Fruit fly (Drosophila melanogaster) whole organism, embryonic: ENCODE data around the gene CG46317.

Source experiments
- CG10147 ChIP-seq: fragments of 200-800 bp; sonication (Bioruptor generic); optimal IDR thresholded peaks from 2 replicates; lab custom pipeline; 2019; ENCODE audit warnings: missing biosample characterization, mild to moderate bottlenecking, missing genetic modification characterization, moderate library complexity
- CG10321 ChIP-seq: fragments of 200-800 bp; sonication (Bioruptor generic); IDR thresholded peaks from 2 replicates; pipeline ENCODE4 v1.3.6; 2022; ENCODE audit warnings: missing biosample characterization, missing genetic modification characterization
- CG13775 ChIP-seq: fragments of 200-800 bp; sonication (Bioruptor generic); optimal IDR thresholded peaks from 3 replicates; lab custom pipeline; 2017; ENCODE audit warnings: missing biosample characterization, mild to moderate bottlenecking, missing genetic modification characterization
- CG13894 ChIP-seq: fragments of 200-800 bp; sonication (Bioruptor generic); optimal IDR thresholded peaks from 3 replicates; lab custom pipeline; 2018; ENCODE audit warnings: missing biosample characterization, mild to moderate bottlenecking, missing genetic modification characterization, moderate library complexity
- CG14667 ChIP-seq: fragments of 200-800 bp; sonication (Bioruptor generic); IDR thresholded peaks from 2 replicates; pipeline ENCODE4 v1.3.6; 2022; ENCODE audit warnings: missing biosample characterization, missing genetic modification characterization
- CG15011 ChIP-seq: fragments of 200-800 bp; sonication (Bioruptor generic); optimal IDR thresholded peaks from 3 replicates; lab custom pipeline; 2018; ENCODE audit warnings: missing biosample characterization, mild to moderate bottlenecking, missing genetic modification characterization
- CG15479 ChIP-seq: fragments of 200-800 bp; sonication (Bioruptor generic); optimal IDR thresholded peaks from 3 replicates; lab custom pipeline; 2019; ENCODE audit warnings: missing biosample characterization, mild to moderate bottlenecking, missing genetic modification characterization, moderate library complexity
- CG2129 ChIP-seq: fragments of 200-800 bp; sonication (Bioruptor generic); IDR thresholded peaks from 2 replicates; pipeline ENCODE4 v1.3.6; 2022; ENCODE audit warnings: missing biosample characterization, missing genetic modification characterization; ENCODE audit not compliant: partially characterized antibody
- CG31441 ChIP-seq: fragments of 200-800 bp; sonication (Bioruptor generic); IDR thresholded peaks from 2 replicates; pipeline ENCODE4 v1.3.6; 2022; ENCODE audit warnings: missing biosample characterization, missing genetic modification characterization
- CG3995 ChIP-seq: fragments of 200-800 bp; sonication (Bioruptor generic); optimal IDR thresholded peaks from 3 replicates; lab custom pipeline; 2016; ENCODE audit warnings: missing biosample characterization, missing genetic modification characterization
- CG4424 ChIP-seq: fragments of 200-800 bp; sonication (Bioruptor generic); optimal IDR thresholded peaks from 3 replicates; lab custom pipeline; 2016; ENCODE audit warnings: missing biosample characterization, missing genetic modification characterization
- CG6254 ChIP-seq: fragments of 200-800 bp; sonication (Bioruptor generic); optimal IDR thresholded peaks from 3 replicates; lab custom pipeline; 2017; ENCODE audit warnings: mild to moderate bottlenecking, missing biosample characterization, missing genetic modification reagents, missing genetic modification characterization
- CG6689 ChIP-seq: fragments of 200-800 bp; sonication (Bioruptor generic); IDR thresholded peaks from 2 replicates; pipeline ENCODE4 v1.3.6; 2022; ENCODE audit warnings: missing biosample characterization, missing genetic modification characterization
- CG6765 ChIP-seq: fragments of 200-800 bp; sonication (Bioruptor generic); optimal IDR thresholded peaks from 3 replicates; lab custom pipeline; 2017; ENCODE audit warnings: missing biosample characterization, mild to moderate bottlenecking, missing genetic modification characterization
- CG8478 ChIP-seq: fragments of >200 bp; optimal IDR thresholded peaks from 2 replicates; lab custom pipeline; 2018
- CrebB ChIP-seq: fragments of 200-800 bp; sonication (Bioruptor generic); optimal IDR thresholded peaks from 3 replicates; lab custom pipeline; 2018; ENCODE audit warnings: missing biosample characterization, mild to moderate bottlenecking, missing genetic modification characterization
- D19A ChIP-seq: fragments of 200-800 bp; optimal IDR thresholded peaks from 3 replicates; lab custom pipeline; 2019; ENCODE audit warnings: missing biosample characterization, mild to moderate bottlenecking, missing genetic modification characterization, moderate library complexity
- Dll ChIP-seq: fragments of 200-800 bp; sonication (Bioruptor generic); IDR thresholded peaks from 4 replicates; pipeline ENCODE4 v1.3.6; 2022; ENCODE audit warnings: missing biosample characterization, missing genetic modification characterization; ENCODE audit not compliant: partially characterized antibody
- Doc3 ChIP-seq: fragments of 200-800 bp; sonication (Bioruptor generic); IDR thresholded peaks from 3 replicates; pipeline ENCODE4 v1.3.6; 2022; ENCODE audit warnings: missing biosample characterization, missing genetic modification characterization; ENCODE audit not compliant: partially characterized antibody
- Ets65A ChIP-seq: fragments of 200-800 bp; sonication (Bioruptor generic); peaks from one replicate; lab custom pipeline; 2016; ENCODE audit warnings: missing biosample characterization, missing genetic modification characterization
- Fer3 ChIP-seq: fragments of 200-800 bp; sonication (Bioruptor generic); optimal IDR thresholded peaks from 2 replicates; lab custom pipeline; 2018; ENCODE audit warnings: missing biosample characterization, mild to moderate bottlenecking, missing genetic modification characterization, moderate library complexity
- HLH3B ChIP-seq: fragments of 200-800 bp; sonication (Bioruptor generic); IDR thresholded peaks from 2 replicates; pipeline ENCODE4 v1.3.6; 2022; ENCODE audit warnings: missing biosample characterization, missing genetic modification characterization
- Hey ChIP-seq: fragments of 200-800 bp; sonication (Bioruptor generic); optimal IDR thresholded peaks from 3 replicates; lab custom pipeline; 2018; ENCODE audit warnings: missing biosample characterization, mild to moderate bottlenecking, missing genetic modification characterization
- HmgZ ChIP-seq: fragments of 200-800 bp; sonication (Bioruptor generic); optimal IDR thresholded peaks from 2 replicates; lab custom pipeline; 2018; ENCODE audit warnings: missing biosample characterization, mild to moderate bottlenecking, missing genetic modification characterization
- Hmr ChIP-seq: fragments of 200-800 bp; sonication (Bioruptor generic); optimal IDR thresholded peaks from 3 replicates; lab custom pipeline; 2017; ENCODE audit warnings: mild to moderate bottlenecking, missing biosample characterization, missing genetic modification reagents, missing genetic modification characterization
- MESR4 ChIP-seq: fragments of 200-800 bp; sonication (Bioruptor generic); optimal IDR thresholded peaks from 2 replicates; lab custom pipeline; 2018; ENCODE audit warnings: missing biosample characterization, mild to moderate bottlenecking, missing genetic modification characterization, moderate library complexity
- Myb ChIP-seq: fragments of 200-800 bp; sonication (Bioruptor generic); optimal IDR thresholded peaks from 2 replicates; lab custom pipeline; 2016; ENCODE audit warnings: missing biosample characterization, missing genetic modification characterization
- Poxn ChIP-seq: fragments of 200-800 bp; sonication (Bioruptor generic); IDR thresholded peaks from 2 replicates; pipeline ENCODE4 v1.3.6; 2022; ENCODE audit warnings: missing biosample characterization, missing genetic modification characterization
- Scr ChIP-seq: fragments of 200-800 bp; sonication (Bioruptor generic); IDR thresholded peaks from 2 replicates; pipeline ENCODE4 v1.3.6; 2022; ENCODE audit warnings: missing biosample characterization, missing genetic modification characterization; ENCODE audit not compliant: partially characterized antibody
- Sry-β ChIP-seq: fragments of 200-800 bp; sonication (Bioruptor generic); optimal IDR thresholded peaks from 2 replicates; lab custom pipeline; 2018; ENCODE audit warnings: missing biosample characterization, mild to moderate bottlenecking, missing genetic modification characterization, moderate library complexity
- Stat92E ChIP-seq, 3 experiments: fragments of >200 bp in 2 of 3; fragments of 200-800 bp in 1 of 3; sonication (Bioruptor generic) in 1 of 3; optimal IDR thresholded peaks; 2 replicates each; lab custom pipeline; 2017 to 2019; ENCODE audit warnings: missing biosample characterization in 3 of 3, missing genetic modification characterization in 3 of 3, mild to moderate bottlenecking in 1 of 3, moderate library complexity in 1 of 3
- ac ChIP-seq: fragments of 200-800 bp; sonication (Bioruptor generic); optimal IDR thresholded peaks from 3 replicates; lab custom pipeline; 2017; ENCODE audit warnings: missing biosample characterization, mild to moderate bottlenecking, missing genetic modification characterization
- crol ChIP-seq: fragments of 200-800 bp; sonication (Bioruptor generic); IDR thresholded peaks from 2 replicates; pipeline ENCODE4 v1.3.6; 2022; ENCODE audit warnings: missing biosample characterization, missing genetic modification characterization
- dan ChIP-seq: fragments of 200-800 bp; sonication (Bioruptor generic); IDR thresholded peaks from 2 replicates; pipeline ENCODE4 v1.3.6; 2022; ENCODE audit warnings: missing biosample characterization, missing genetic modification characterization
- disco-r ChIP-seq: fragments of 200-800 bp; sonication (Bioruptor generic); optimal IDR thresholded peaks from 2 replicates; lab custom pipeline; 2016; ENCODE audit warnings: missing biosample characterization, missing genetic modification characterization
- grn ChIP-seq: fragments of 200-800 bp; sonication (Bioruptor generic); optimal IDR thresholded peaks from 3 replicates; lab custom pipeline; 2017; ENCODE audit warnings: missing biosample characterization, missing genetic modification characterization
- ind ChIP-seq: fragments of 200-800 bp; sonication (Bioruptor generic); optimal IDR thresholded peaks from 3 replicates; lab custom pipeline; 2016; ENCODE audit warnings: missing biosample characterization, missing genetic modification characterization
- jumu ChIP-seq: fragments of 200-800 bp; sonication (Bioruptor generic); optimal IDR thresholded peaks from 3 replicates; lab custom pipeline; 2016; ENCODE audit warnings: missing biosample characterization, missing genetic modification characterization
- mirr ChIP-seq: fragments of 200-800 bp; sonication (Bioruptor generic); optimal IDR thresholded peaks from 3 replicates; lab custom pipeline; 2018; ENCODE audit warnings: missing biosample characterization, mild to moderate bottlenecking, missing genetic modification characterization
- nerfin-2 ChIP-seq: fragments of 200-800 bp; sonication (Bioruptor generic); IDR thresholded peaks from 2 replicates; pipeline ENCODE4 v1.3.6; 2022; ENCODE audit warnings: missing biosample characterization, missing genetic modification characterization; ENCODE audit not compliant: partially characterized antibody
- nom ChIP-seq: fragments of 200-800 bp; sonication (Bioruptor generic); optimal IDR thresholded peaks from 2 replicates; lab custom pipeline; 2017; ENCODE audit warnings: missing biosample characterization, missing genetic modification characterization, mild to moderate bottlenecking, moderate library complexity, missing genetic modification reagents
- phol ChIP-seq: fragments of 200-800 bp; sonication (Bioruptor generic); optimal IDR thresholded peaks from 3 replicates; lab custom pipeline; 2018; ENCODE audit warnings: missing biosample characterization, mild to moderate bottlenecking, missing genetic modification characterization, moderate library complexity
- rib ChIP-seq: fragments of 200-800 bp; sonication (Bioruptor generic); IDR thresholded peaks from 2 replicates; pipeline ENCODE4 v1.3.6; 2022; ENCODE audit warnings: missing biosample characterization, missing genetic modification characterization
- sd ChIP-seq: fragments of 200-800 bp; sonication (Bioruptor generic); optimal IDR thresholded peaks from 3 replicates; lab custom pipeline; 2018; ENCODE audit warnings: missing biosample characterization, mild to moderate bottlenecking, missing genetic modification characterization, moderate library complexity
- sim ChIP-seq: fragments of 200-800 bp; sonication (Bioruptor generic); IDR thresholded peaks from 2 replicates; pipeline ENCODE4 v1.3.6; 2022; ENCODE audit warnings: missing biosample characterization, missing genetic modification characterization
- slbo ChIP-seq: fragments of 200-800 bp; sonication (Bioruptor generic); IDR thresholded peaks from 2 replicates; pipeline ENCODE4 v1.3.6; 2022; ENCODE audit warnings: missing biosample characterization, missing genetic modification characterization
- stwl ChIP-seq: fragments of 200-800 bp; sonication (Bioruptor generic); optimal IDR thresholded peaks from 3 replicates; lab custom pipeline; 2018; ENCODE audit warnings: missing biosample characterization, mild to moderate bottlenecking, missing genetic modification characterization, moderate library complexity
- zf30C ChIP-seq: fragments of 200-800 bp; sonication (Bioruptor generic); optimal IDR thresholded peaks from 3 replicates; lab custom pipeline; 2018; ENCODE audit warnings: missing biosample characterization, mild to moderate bottlenecking, missing genetic modification characterization

Gene CG46317

DNA sequence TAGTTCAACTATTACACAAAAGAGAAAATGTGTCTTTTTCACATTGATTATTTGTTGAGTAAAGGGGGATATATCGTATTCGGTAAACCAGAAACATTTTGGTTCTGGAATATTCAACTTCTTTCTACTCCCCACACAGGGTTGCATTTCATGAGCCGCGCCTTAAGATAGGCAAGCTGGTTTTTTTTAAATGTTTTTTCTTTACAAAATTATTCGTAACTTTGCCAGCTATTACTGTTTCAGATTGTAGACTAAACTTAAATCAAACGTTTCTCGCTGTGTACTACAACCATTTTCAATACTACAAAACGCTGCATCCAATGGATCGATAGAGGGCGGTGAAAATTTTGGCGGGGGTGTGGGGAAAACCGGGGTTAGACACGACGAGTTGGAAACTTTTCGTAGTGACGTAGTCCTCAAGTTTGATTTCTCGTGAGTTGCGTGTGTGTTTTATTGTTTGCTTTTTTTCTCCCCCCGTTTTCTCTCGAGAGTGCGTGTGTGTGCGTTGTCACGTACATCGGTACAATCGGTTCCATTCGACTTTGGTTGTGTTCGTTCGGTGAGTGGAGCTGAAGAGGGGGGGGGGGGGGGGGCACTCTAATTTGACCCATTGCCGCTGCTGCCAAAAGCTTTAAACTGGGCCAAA is 47.4 kb upstream of the CG46317 start (continued):
- TF ChIP-seq CG15011 (GFP tag; lab: Kevin White, UChicago): no peak
- TF ChIP-seq Hmr: peak; percentile 12
- 0 out of 4 replicates have a peak, but pooled peaks have one; percentile 23 for TF ChIP-seq Dll (GFP tag; lab: Robert Waterston, UW)
- peak; percentile 50 for TF ChIP-seq phol (tag; lab: Kevin White, UChicago)
- TF ChIP-seq disco-r: no peak
- no peak for TF ChIP-seq grn
- TF ChIP-seq nerfin-2 (GFP tag; lab: Robert Waterston, UW): no peak
- peak; percentile 7 for TF ChIP-seq mirr (GFP tag; lab: Kevin White, UChicago)
- peak; percentile 19 for TF ChIP-seq zf30C (GFP tag; lab: Kevin White, UChicago)
- no peak for TF ChIP-seq CG15479 (GFP tag; lab: Kevin White, UChicago)
- no peak for TF ChIP-seq Scr (GFP tag; lab: Robert Waterston, UW)
- no peak for TF ChIP-seq CG14667 (GFP tag; lab: Robert Waterston, UW)
- TF ChIP-seq CG2129 (GFP tag; lab: Robert Waterston, UW): no peak
- no peak for TF ChIP-seq Hey (tag; lab: Kevin White, UChicago)
- TF ChIP-seq Doc3 (GFP tag; lab: Robert Waterston, UW): no peak
- TF ChIP-seq HmgZ (tag; lab: Kevin White, UChicago): no peak
- peak; percentile 88 for TF ChIP-seq crol (GFP tag; lab: Robert Waterston, UW)
- no peak for TF ChIP-seq sim (GFP tag; lab: Robert Waterston, UW)
- no peak for TF ChIP-seq sd (tag; lab: Kevin White, UChicago)
- peak; percentile 40; the same call in 1 of the 2 replicates for TF ChIP-seq CG6689 (GFP tag; lab: Robert Waterston, UW)
- peak; percentile 43 for TF ChIP-seq CG4424 (GFP tag; lab: Kevin White, UChicago)
- TF ChIP-seq HLH3B (GFP tag; lab: Robert Waterston, UW): peak; percentile 36; the same call in 1 of the 2 replicates
- TF ChIP-seq stwl (tag; lab: Kevin White, UChicago): peak; percentile 55
- TF ChIP-seq CG3995: no peak
- no peak for TF ChIP-seq nom (GFP tag; lab: Kevin White, UChicago)
- TF ChIP-seq dan (GFP tag; lab: Robert Waterston, UW): no peak
- no peak for TF ChIP-seq Stat92E (GFP tag; optimal IDR thresholded peaks at IDR 0.05; lab: Kevin White, UChicago)
- TF ChIP-seq slbo (GFP tag; lab: Robert Waterston, UW): peak; percentile 48; the same call in 1 of the 2 replicates
- TF ChIP-seq CG10321: no peak
- no peak for TF ChIP-seq CG8478 (lab: Kevin White, UChicago)
- no peak for TF ChIP-seq Sry-β (GFP tag; lab: Kevin White, UChicago)
- peak; percentile 57 for TF ChIP-seq CG31441
- TF ChIP-seq ind: peak; percentile 23

DNA sequence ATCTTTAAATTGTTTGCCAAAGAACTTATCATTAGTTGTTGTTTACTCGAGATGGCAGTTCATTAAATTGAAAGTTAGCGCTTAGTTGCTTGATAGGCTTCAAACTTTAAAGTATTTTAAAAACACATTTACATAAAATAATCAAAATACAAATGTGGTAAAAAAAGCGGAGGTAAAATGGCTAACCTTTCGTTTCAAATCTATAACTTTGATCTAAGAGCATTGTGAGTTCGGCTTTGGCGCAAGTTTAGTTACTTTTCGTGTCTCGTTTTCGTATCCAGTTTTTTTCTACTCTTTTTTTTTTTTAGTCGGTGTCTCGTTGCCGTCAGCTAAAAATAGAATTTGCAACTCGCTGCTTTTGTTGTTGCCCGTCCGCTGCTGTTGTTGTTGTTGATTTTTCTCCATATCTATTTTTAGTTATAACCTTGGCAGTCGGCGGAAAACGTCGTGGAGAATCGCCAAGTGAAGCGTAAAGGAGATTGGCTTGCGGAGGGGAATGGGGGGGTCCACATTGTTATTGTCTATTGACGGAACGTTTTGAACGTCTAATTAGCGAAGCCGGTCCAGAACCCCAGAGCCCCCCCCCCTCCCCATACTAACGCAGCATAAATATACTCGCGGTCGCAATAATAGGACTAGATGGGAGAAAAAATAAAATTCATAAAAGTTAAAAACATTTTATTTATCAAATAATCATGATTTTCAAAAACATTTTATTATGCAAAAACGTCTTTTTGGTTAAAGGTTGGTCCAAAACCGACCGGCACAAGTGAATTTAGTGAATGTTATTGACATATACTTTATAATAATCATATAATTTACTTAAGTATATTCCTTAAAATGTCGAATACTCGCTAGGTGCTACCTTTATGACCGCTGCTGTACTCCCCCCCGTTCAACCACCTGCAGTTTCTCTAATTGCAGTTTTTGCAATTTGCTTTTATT is 46.2 kb upstream of the CG46317 start:
- TF ChIP-seq MESR4 (GFP tag; lab: Kevin White, UChicago) (no peak), CrebB (tag; lab: Kevin White, UChicago) (no peak), CG6254 (peak; percentile 37), rib (GFP tag; lab: Robert Waterston, UW) (no peak), Hmr (peak; percentile 70), jumu (no peak), CG13775 (GFP tag; lab: Kevin White, UChicago) (peak; percentile 49), D19A (peak; percentile 30), Ets65A (GFP tag; lab: Kevin White, UChicago) (peak; percentile 17), CG10147 (GFP tag; lab: Kevin White, UChicago) (peak; percentile 75), CG13894 (tag; lab: Kevin White, UChicago) (peak; percentile 24), CG6765 (GFP tag; lab: Kevin White, UChicago) (peak; percentile 50), ac (GFP tag; lab: Kevin White, UChicago) (no peak), Poxn (GFP tag; lab: Robert Waterston, UW) (no peak), Myb (GFP tag; lab: Kevin White, UChicago) (no peak), Fer3 (tag; lab: Kevin White, UChicago) (peak; percentile 36)
